Worm (Caenorhabditis elegans) whole organism, L4 larva: ENCODE measurements around the gene agt-2.

Source experiments
- aly-2 ChIP-seq: sonication (generic microtip); optimal IDR thresholded peaks from 2 replicates; lab custom pipeline; 2018; ENCODE audit warnings: missing biosample characterization, missing genetic modification characterization
- unc-39 ChIP-seq: sonication (generic microtip); optimal IDR thresholded peaks from 2 replicates; lab custom pipeline; 2017; ENCODE audit warnings: missing biosample characterization, missing genetic modification characterization

- TF ChIP-seq unc-39 (tag; lab: Kevin White, UChicago) (no peak), aly-2 (no peak)
Measured at ce11 chrII:5393090-5393489, 19.5 kb upstream of the agt-2 start, which contains the start of gene brap-2.
